Worm (Caenorhabditis elegans) whole organism, L4 larva: ENCODE results near the gene K02D10.2.

Experiments
- D1046.2 ChIP-seq: fragments of 200-800 bp; sonication (Bioruptor generic); IDR thresholded peaks from 2 replicates; pipeline ENCODE4 v1.3.6; 2022; ENCODE audit warnings: missing genetic modification characterization, missing compliant biosample characterization
- R02D3.7 ChIP-seq: fragments of 150-350 bp; sonication (generic microtip); optimal IDR thresholded peaks from 3 replicates; lab custom pipeline; 2014; ENCODE audit warnings: missing biosample characterization, missing genetic modification characterization
- Y5F2A.4 ChIP-seq: fragments of 200-800 bp; sonication (Bioruptor generic); optimal IDR thresholded peaks from 2 replicates; lab custom pipeline; 2018; ENCODE audit warnings: mild to moderate bottlenecking, missing genetic modification characterization, missing compliant biosample characterization
- Y75B8A.6 ChIP-seq: fragments of 200-800 bp; sonication (Bioruptor generic); IDR thresholded peaks from 2 replicates; pipeline ENCODE4 v1.3.6; 2022; ENCODE audit warnings: missing genetic modification reagents, missing genetic modification characterization, missing compliant biosample characterization
- ZK337.2 ChIP-seq: fragments of 200-800 bp; sonication (Bioruptor generic); IDR thresholded peaks from 2 replicates; pipeline ENCODE4 v1.3.6; 2022; ENCODE audit warnings: missing genetic modification reagents, missing genetic modification characterization, missing compliant biosample characterization
- aha-1 ChIP-seq: fragments of 150-350 bp; peaks from one replicate; lab custom pipeline; 2014; ENCODE audit warnings: missing biosample characterization, missing genetic modification characterization
- ama-1 ChIP-seq: fragments of 150-350 bp; optimal IDR thresholded peaks from 2 replicates; lab custom pipeline; 2014; ENCODE audit warnings: inconsistent platforms, mixed read lengths
- arid-1 ChIP-seq: fragments of 200-800 bp; sonication (Bioruptor generic); conservative IDR thresholded peaks from 2 replicates; pipeline ENCODE4 v1.3.6; 2022; ENCODE audit warnings: missing genetic modification reagents, missing genetic modification characterization, missing compliant biosample characterization
- ceh-20 ChIP-seq: fragments of 200-800 bp; sonication (Bioruptor generic); IDR thresholded peaks from 2 replicates; pipeline ENCODE4 v1.3.6; 2022; ENCODE audit warnings: missing genetic modification reagents, missing genetic modification characterization, missing compliant biosample characterization
- ceh-44 ChIP-seq: fragments of 200-800 bp; sonication (Bioruptor generic); IDR thresholded peaks from 2 replicates; pipeline ENCODE4 v1.3.6; 2022; ENCODE audit warnings: missing genetic modification reagents, missing genetic modification characterization, missing compliant biosample characterization
- ces-1 ChIP-seq: fragments of 150-350 bp; sonication (generic microtip); optimal IDR thresholded peaks from 4 replicates; lab custom pipeline; 2014; ENCODE audit warnings: missing biosample characterization, missing genetic modification reagents, missing genetic modification characterization
- cey-2 ChIP-seq: sonication (generic microtip); optimal IDR thresholded peaks from 3 replicates; lab custom pipeline; 2017; ENCODE audit warnings: missing genetic modification characterization, mild to moderate bottlenecking, missing compliant biosample characterization, antibody characterized with exemption, borderline replicate concordance; ENCODE audit not compliant: insufficient read depth
- ctbp-1 ChIP-seq: fragments of 200-800 bp; sonication (Bioruptor generic); IDR thresholded peaks from 2 replicates; pipeline ENCODE4 v1.3.6; 2022; ENCODE audit warnings: missing genetic modification reagents, missing genetic modification characterization, missing compliant biosample characterization
- daf-19 ChIP-seq: fragments of 200-800 bp; sonication (Bioruptor generic); conservative IDR thresholded peaks from 2 replicates; pipeline ENCODE4 v1.3.6; 2022; ENCODE audit warnings: missing genetic modification characterization, missing compliant biosample characterization
- daf-8 ChIP-seq: fragments of 200-800 bp; sonication (Bioruptor generic); IDR thresholded peaks from 2 replicates; pipeline ENCODE4 v1.3.6; 2022; ENCODE audit warnings: missing genetic modification characterization, missing compliant biosample characterization
- dmd-6 ChIP-seq: fragments of 200-800 bp; sonication (Bioruptor generic); IDR thresholded peaks from 2 replicates; pipeline ENCODE4 v1.3.6; 2022; ENCODE audit warnings: missing genetic modification reagents, missing genetic modification characterization, missing compliant biosample characterization
- dpl-1 ChIP-seq: fragments of 150-350 bp; optimal IDR thresholded peaks from 2 replicates; lab custom pipeline; 2014; ENCODE audit warnings: missing biosample characterization, missing genetic modification reagents, missing genetic modification characterization
- duxl-1 ChIP-seq: sonication (generic microtip); optimal IDR thresholded peaks from 2 replicates; lab custom pipeline; 2016; ENCODE audit warnings: mild to moderate bottlenecking, missing genetic modification characterization, moderate library complexity, missing compliant biosample characterization; ENCODE audit not compliant: poor library complexity
- egl-43 ChIP-seq: fragments of 200-800 bp; sonication (Bioruptor generic); IDR thresholded peaks from 2 replicates; pipeline ENCODE4 v1.3.6; 2022; ENCODE audit warnings: missing genetic modification reagents, missing genetic modification characterization, missing compliant biosample characterization
- fkh-10 ChIP-seq: fragments of 150-350 bp; optimal IDR thresholded peaks from 2 replicates; lab custom pipeline; 2014; ENCODE audit warnings: missing biosample characterization, missing genetic modification reagents, missing genetic modification characterization
- fos-1 ChIP-seq: fragments of 150-350 bp; optimal IDR thresholded peaks from 2 replicates; lab custom pipeline; 2014; ENCODE audit warnings: missing biosample characterization, missing genetic modification characterization
- hif-1 ChIP-seq, 2 experiments: sonication (generic microtip); optimal IDR thresholded peaks; 2 replicates each; lab custom pipeline; 2016 to 2017; ENCODE audit warnings: missing compliant biosample characterization in 2 of 2, missing genetic modification characterization in 2 of 2, missing genetic modification reagents in 2 of 2, missing genotype in 2 of 2, mild to moderate bottlenecking in 1 of 2
- hlh-11 ChIP-seq: fragments of 200-800 bp; sonication (Bioruptor generic); optimal IDR thresholded peaks from 2 replicates; lab custom pipeline; 2018; ENCODE audit warnings: mild to moderate bottlenecking, missing genetic modification characterization, missing compliant biosample characterization
- hlh-30 ChIP-seq: sonication (generic microtip); optimal IDR thresholded peaks from 2 replicates; lab custom pipeline; 2017; ENCODE audit warnings: antibody characterized with exemption, mild to moderate bottlenecking, missing genetic modification characterization, missing compliant biosample characterization; ENCODE audit not compliant: insufficient read depth
- hmg-1.1 ChIP-seq: fragments of 200-800 bp; sonication (Bioruptor generic); IDR thresholded peaks from 2 replicates; pipeline ENCODE4 v1.3.6; 2022; ENCODE audit warnings: missing genetic modification reagents, missing genetic modification characterization, missing compliant biosample characterization
- lin-1 ChIP-seq: fragments of 200-800 bp; sonication (Bioruptor generic); IDR thresholded peaks from 2 replicates; pipeline ENCODE4 v1.3.6; 2022; ENCODE audit warnings: missing genetic modification reagents, missing genetic modification characterization, missing compliant biosample characterization
- lin-13 ChIP-seq: fragments of 150-350 bp; optimal IDR thresholded peaks from 2 replicates; lab custom pipeline; 2014; ENCODE audit warnings: missing biosample characterization, missing genetic modification reagents, missing genetic modification characterization
- lin-38 ChIP-seq: fragments of 200-800 bp; sonication (Bioruptor generic); IDR thresholded peaks from 2 replicates; pipeline ENCODE4 v1.3.6; 2022; ENCODE audit warnings: missing genetic modification reagents, missing genetic modification characterization, missing compliant biosample characterization
- lsy-2 ChIP-seq, 2 experiments: fragments of 150-350 bp in 1 of 2; sonication (generic microtip) in 1 of 2; optimal IDR thresholded peaks; 2 replicates each; lab custom pipeline; 2014 to 2017; ENCODE audit warnings: missing biosample characterization in 2 of 2, missing genetic modification characterization in 2 of 2
- mxl-3 ChIP-seq: fragments of 200-800 bp; sonication (Bioruptor generic); optimal IDR thresholded peaks from 2 replicates; lab custom pipeline; 2018; ENCODE audit warnings: mild to moderate bottlenecking, missing genetic modification characterization, missing compliant biosample characterization
- nhr-10 ChIP-seq: fragments of 150-350 bp; optimal IDR thresholded peaks from 2 replicates; lab custom pipeline; 2014; ENCODE audit warnings: missing biosample characterization, missing genetic modification characterization
- nhr-25 ChIP-seq: sonication (generic microtip); optimal IDR thresholded peaks from 2 replicates; lab custom pipeline; 2017; ENCODE audit warnings: missing genetic modification characterization, mild to moderate bottlenecking, missing compliant biosample characterization, antibody characterized with exemption, moderate library complexity, borderline replicate concordance; ENCODE audit not compliant: insufficient read depth
- nhr-42 ChIP-seq: fragments of 200-800 bp; sonication (Bioruptor generic); IDR thresholded peaks from 2 replicates; pipeline ENCODE4 v1.3.6; 2022; ENCODE audit warnings: missing genetic modification characterization, missing compliant biosample characterization
- php-3 ChIP-seq: fragments of 200-800 bp; sonication (Bioruptor generic); IDR thresholded peaks from 2 replicates; pipeline ENCODE4 v1.3.6; 2022; ENCODE audit warnings: missing genetic modification reagents, missing genetic modification characterization, missing compliant biosample characterization
- pqm-1 ChIP-seq: sonication (generic microtip); optimal IDR thresholded peaks from 2 replicates; lab custom pipeline; 2017; ENCODE audit warnings: missing biosample characterization, missing genetic modification characterization
- saeg-2 ChIP-seq: fragments of 200-800 bp; sonication (Bioruptor generic); IDR thresholded peaks from 2 replicates; pipeline ENCODE4 v1.3.6; 2022; ENCODE audit warnings: missing genetic modification reagents, missing genetic modification characterization, missing compliant biosample characterization
- set-16 ChIP-seq: fragments of 200-800 bp; sonication (Bioruptor generic); IDR thresholded peaks from 2 replicates; pipeline ENCODE4 v1.3.6; 2022; ENCODE audit warnings: missing genetic modification reagents, missing genetic modification characterization, missing compliant biosample characterization
- skn-1 ChIP-seq: fragments of 150-350 bp; optimal IDR thresholded peaks from 2 replicates; lab custom pipeline; 2014; ENCODE audit warnings: missing biosample characterization, missing genetic modification characterization
- snpc-1.2 ChIP-seq: fragments of 200-800 bp; sonication (Bioruptor generic); IDR thresholded peaks from 2 replicates; pipeline ENCODE4 v1.3.6; 2022; ENCODE audit warnings: missing genetic modification reagents, missing genetic modification characterization, missing compliant biosample characterization
- spr-3 ChIP-seq: fragments of 200-800 bp; sonication (Bioruptor generic); optimal IDR thresholded peaks from 2 replicates; lab custom pipeline; 2018; ENCODE audit warnings: mild to moderate bottlenecking, missing genetic modification characterization, missing compliant biosample characterization
- tag-97 ChIP-seq: fragments of 200-800 bp; sonication (Bioruptor generic); IDR thresholded peaks from 2 replicates; pipeline ENCODE4 v1.3.6; 2022; ENCODE audit warnings: missing genetic modification characterization, missing compliant biosample characterization
- unc-39 ChIP-seq: sonication (generic microtip); optimal IDR thresholded peaks from 2 replicates; lab custom pipeline; 2017; ENCODE audit warnings: missing biosample characterization, missing genetic modification characterization
- unc-62 ChIP-seq, 3 experiments: fragments of 150-350 bp in 1 of 3; sonication (generic microtip); optimal IDR thresholded peaks in 2 of 3; peaks in 1 of 3; 1 replicate in 1 of 3; 2 replicates in 2 of 3; lab custom pipeline; 2014 to 2017; ENCODE audit warnings: missing biosample characterization in 3 of 3, missing genetic modification characterization in 3 of 3, missing genetic modification reagents in 3 of 3, missing genotype in 1 of 3
- zip-2 ChIP-seq: fragments of 150-350 bp; optimal IDR thresholded peaks from 2 replicates; lab custom pipeline; 2014; ENCODE audit warnings: missing biosample characterization, missing genetic modification characterization

Gene K02D10.2

DNA sequence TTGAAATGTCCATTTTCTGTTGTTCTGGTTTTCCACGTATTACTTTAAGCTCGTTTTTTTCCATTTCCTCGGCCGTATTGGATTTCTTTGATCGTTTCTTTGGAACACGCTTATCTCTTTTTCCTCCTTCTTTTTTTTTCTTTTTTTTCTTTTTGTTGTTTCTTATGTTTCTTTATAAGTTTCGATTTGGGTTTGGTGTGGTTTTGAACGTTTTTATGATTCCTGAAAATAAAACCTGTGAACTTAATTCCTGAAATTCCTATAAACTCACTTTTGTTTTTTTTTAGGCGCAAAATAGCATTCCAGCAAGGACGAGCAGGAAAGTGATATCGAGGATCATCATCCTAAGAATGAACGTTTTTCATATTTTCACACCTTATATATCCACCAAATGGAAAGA is at the start of gene K02D10.2:
Gene K02D10.2, minus strand, starts transcription at position 101 of the 400 bp plus-strand sequence.
- no peak for TF ChIP-seq nhr-10 (tag; lab: Kevin White, UChicago)
- no peak for TF ChIP-seq php-3 (GFP tag; lab: Robert Waterston, UW)
- TF ChIP-seq Y5F2A.4 (GFP tag; lab: Kevin White, UChicago) = no peak
- TF ChIP-seq nhr-42 (GFP tag; lab: Robert Waterston, UW) = no peak
- TF ChIP-seq hlh-11 (tag; lab: Kevin White, UChicago) = no peak
- TF ChIP-seq nhr-25 (tag; lab: Kevin White, UChicago) = no peak
- TF ChIP-seq duxl-1 (tag; lab: Kevin White, UChicago) = no peak
- TF ChIP-seq dpl-1 = no peak
- TF ChIP-seq saeg-2 = no peak
- no peak for TF ChIP-seq spr-3 (GFP tag; lab: Kevin White, UChicago)
- no peak for TF ChIP-seq fos-1 (tag; lab: Kevin White, UChicago)

DNA sequence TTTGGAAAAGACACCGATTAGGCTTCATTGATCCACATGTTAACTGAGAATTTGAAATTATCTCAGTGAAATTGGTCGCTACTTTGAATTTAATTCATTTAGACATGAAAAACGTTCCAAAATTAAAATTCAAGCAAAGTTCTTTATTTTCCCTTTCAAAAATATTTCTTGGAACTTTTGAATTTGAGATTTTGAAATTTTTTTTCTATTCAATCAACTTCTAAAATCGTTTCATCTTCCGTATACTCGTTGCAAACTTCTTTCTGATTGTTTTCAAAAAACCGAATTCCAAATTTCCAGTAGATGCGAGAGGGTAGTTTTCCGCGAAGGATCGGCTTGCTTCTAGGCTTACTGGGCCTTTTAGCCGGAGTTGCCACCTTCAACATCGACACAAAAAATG is 47.5 kb upstream of the K02D10.2 start, which contains the start of gene pat-2:
Gene pat-2, plus strand, starts transcription at position 301 of the 400 bp plus-strand sequence.
- TF ChIP-seq zip-2 (tag; lab: Kevin White, UChicago) (no peak), saeg-2 (no peak), dmd-6 (GFP tag; lab: Robert Waterston, UW) (no peak), aha-1 (tag; lab: Kevin White, UChicago) (peak; percentile 8), lin-1 (GFP tag; lab: Robert Waterston, UW) (no peak), mxl-3 (GFP tag; lab: Kevin White, UChicago) (no peak), nhr-10 (tag; lab: Kevin White, UChicago) (no peak), pqm-1 (no peak)

ce11 chrIII:8815699-8816098 is 44.6 kb upstream of the K02D10.2 start:
- TF ChIP-seq cey-2 (tag; lab: Kevin White, UChicago) (no peak), aha-1 (tag; lab: Kevin White, UChicago) (peak; percentile 67), hmg-1.1 (GFP tag; lab: Robert Waterston, UW) (0 out of 2 replicates have a peak, but pooled peaks have one; percentile 39), hlh-11 (tag; lab: Kevin White, UChicago) (peak; percentile 39)

DNA sequence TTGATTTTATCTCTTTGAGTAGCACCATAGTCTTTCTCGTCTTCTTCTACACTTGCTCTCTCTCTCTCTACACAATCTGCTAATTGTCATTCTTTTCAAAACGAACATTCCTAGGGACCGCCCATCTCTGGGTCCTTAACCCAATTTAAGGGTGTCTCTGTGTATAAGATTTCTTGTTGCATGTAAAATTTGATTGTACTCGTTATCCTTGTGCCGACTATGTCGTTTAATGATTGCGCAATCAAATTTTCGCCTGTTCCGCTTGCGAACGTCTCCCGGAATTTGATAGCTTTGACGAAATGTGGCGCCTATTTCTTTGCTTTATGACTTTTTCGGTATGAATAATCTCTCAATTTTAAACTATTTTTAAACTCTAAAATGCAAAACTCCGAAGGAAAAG is 40.0 kb upstream of the K02D10.2 start:
- no peak for TF ChIP-seq egl-43 (GFP tag; lab: Robert Waterston, UW)
- TF ChIP-seq skn-1 (tag; lab: Kevin White, UChicago) = no peak
- TF ChIP-seq daf-8 (GFP tag; lab: Robert Waterston, UW) = no peak
- no peak for TF ChIP-seq ceh-44 (GFP tag; lab: Robert Waterston, UW)
- no peak for TF ChIP-seq lin-38
- TF ChIP-seq lsy-2 (tag; optimal IDR thresholded peaks at IDR 0.05; lab: Kevin White, UChicago) = peak in 1 of 2 experiments; percentile 6
- TF ChIP-seq lin-13 (GFP tag; lab: Kevin White, UChicago) = no peak
- no peak for TF ChIP-seq ama-1 (lab: Kevin White, UChicago)
- TF ChIP-seq R02D3.7 (tag; lab: Kevin White, UChicago) = no peak
- no peak for TF ChIP-seq ceh-20 (GFP tag; lab: Robert Waterston, UW)
- TF ChIP-seq D1046.2 (GFP tag; lab: Robert Waterston, UW) = no peak
- TF ChIP-seq ctbp-1 (GFP tag; lab: Robert Waterston, UW) = 0 out of 2 replicates have a peak, but pooled peaks have one; percentile 23
- no peak for TF ChIP-seq arid-1 (GFP tag; lab: Robert Waterston, UW)
- peak; percentile 81 for TF ChIP-seq fkh-10 (GFP tag; lab: Kevin White, UChicago)
- TF ChIP-seq Y75B8A.6 = no peak
- TF ChIP-seq snpc-1.2 = no peak
- TF ChIP-seq hlh-30 (tag; lab: Kevin White, UChicago) = no peak
- no peak for TF ChIP-seq tag-97 (GFP tag; lab: Robert Waterston, UW)
- no peak for TF ChIP-seq spr-3 (GFP tag; lab: Kevin White, UChicago)
- TF ChIP-seq ZK337.2 (GFP tag; lab: Robert Waterston, UW) = no peak
- TF ChIP-seq hif-1 (tag; optimal IDR thresholded peaks at IDR 0.05; lab: Kevin White, UChicago) = no peak
- TF ChIP-seq daf-19 = no peak
- TF ChIP-seq hlh-11 (tag; lab: Kevin White, UChicago) = no peak
- TF ChIP-seq unc-62 (GFP tag; optimal IDR thresholded peaks at IDR 0.05 in 1 of 2; lab: Kevin White, UChicago) = peak in 1 of 2 experiments; percentile 68
- no peak for TF ChIP-seq unc-62 (tag; optimal IDR thresholded peaks at IDR 0.05; lab: Kevin White, UChicago)
- TF ChIP-seq ces-1 (GFP tag; lab: Kevin White, UChicago) = peak; percentile 90
- no peak for TF ChIP-seq pqm-1
- no peak for TF ChIP-seq unc-39
- TF ChIP-seq saeg-2 = no peak
- no peak for TF ChIP-seq nhr-42 (GFP tag; lab: Robert Waterston, UW)
- no peak for TF ChIP-seq set-16 (GFP tag; lab: Robert Waterston, UW)
